Worm (Caenorhabditis elegans) whole organism, midembryonic: ENCODE results near the gene slc-28.1.

Experiments
- T22C8.4 ChIP-seq: fragments of 200-800 bp; sonication (Bioruptor generic); IDR thresholded peaks from 2 replicates; pipeline ENCODE4 v1.3.6; 2022; ENCODE audit warnings: missing genetic modification characterization, missing compliant biosample characterization
- tab-1 ChIP-seq: fragments of 200-800 bp; sonication (Bioruptor generic); IDR thresholded peaks from 2 replicates; pipeline ENCODE4 v1.3.6; 2022; ENCODE audit warnings: missing genetic modification characterization, missing compliant biosample characterization
- ztf-29 ChIP-seq: fragments of 200-800 bp; sonication (Bioruptor generic); IDR thresholded peaks from 2 replicates; pipeline ENCODE4 v1.3.6; 2022; ENCODE audit warnings: missing genetic modification reagents, missing genetic modification characterization, missing compliant biosample characterization

ce11 chrV:3468436-3468835 lies 4.8 kb downstream of the slc-28.1 start, which contains the start of gene gst-33:
- TF ChIP-seq tab-1 (GFP tag; lab: Robert Waterston, UW), result no peak
- no peak for TF ChIP-seq ztf-29 (GFP tag; lab: Robert Waterston, UW)
- TF ChIP-seq T22C8.4, result no peak
